Worm (Caenorhabditis elegans) whole organism, L1 larva: ENCODE results near the gene fbxa-39.

Source experiments
- ama-1 ChIP-seq: fragments of 150-350 bp; optimal IDR thresholded peaks from 2 replicates; lab custom pipeline; 2014
- fkh-4 ChIP-seq: sonication (generic microtip); optimal IDR thresholded peaks from 2 replicates; lab custom pipeline; 2016; ENCODE audit warnings: missing compliant biosample characterization, missing genetic modification characterization, borderline replicate concordance
- irx-1 ChIP-seq: sonication (generic microtip); optimal IDR thresholded peaks from 2 replicates; lab custom pipeline; 2016; ENCODE audit warnings: missing genetic modification characterization, missing compliant biosample characterization
- lin-39 ChIP-seq: fragments of 150-350 bp; optimal IDR thresholded peaks from 2 replicates; lab custom pipeline; 2014; ENCODE audit warnings: missing biosample characterization, missing genetic modification reagents, missing genetic modification characterization
- mep-1 ChIP-seq: fragments of 150-350 bp; optimal IDR thresholded peaks from 2 replicates; lab custom pipeline; 2014; ENCODE audit warnings: missing biosample characterization, missing genetic modification characterization
- nhr-237 ChIP-seq: fragments of 150-350 bp; optimal IDR thresholded peaks from 2 replicates; lab custom pipeline; 2014; ENCODE audit warnings: missing biosample characterization, missing genetic modification characterization
- nhr-85 ChIP-seq: sonication (generic microtip); peaks from one replicate; lab custom pipeline; 2016; ENCODE audit warnings: missing genetic modification characterization, inconsistent platforms, missing compliant biosample characterization
- sox-4 ChIP-seq: sonication (generic microtip); optimal IDR thresholded peaks from 2 replicates; lab custom pipeline; 2016; ENCODE audit warnings: missing genetic modification characterization, missing compliant biosample characterization
- tbx-2 ChIP-seq: sonication (generic microtip); optimal IDR thresholded peaks from 2 replicates; lab custom pipeline; 2016; ENCODE audit warnings: missing genetic modification characterization, missing compliant biosample characterization

- TF ChIP-seq sox-4 (tag; lab: Kevin White, UChicago) (no peak), fkh-4 (no peak), irx-1 (tag; lab: Kevin White, UChicago) (no peak), tbx-2 (tag; lab: Kevin White, UChicago) (no peak), nhr-237 (tag; lab: Kevin White, UChicago) (no peak), mep-1 (no peak), nhr-85 (no peak), lin-39 (tag; lab: Kevin White, UChicago) (no peak), ama-1 (lab: Kevin White, UChicago) (no peak)
Measured at ce11 chrIII:2310996-2311395, 38.2 kb downstream of the fbxa-39 start.
